Worm (Caenorhabditis elegans) whole organism, L4 larva: ENCODE data around the gene C45B11.6.

Experiments
- R02D3.7 ChIP-seq: fragments of 150-350 bp; sonication (generic microtip); optimal IDR thresholded peaks from 3 replicates; lab custom pipeline; 2014; ENCODE audit warnings: missing biosample characterization, missing genetic modification characterization
- Y75B8A.6 ChIP-seq: fragments of 200-800 bp; sonication (Bioruptor generic); IDR thresholded peaks from 2 replicates; pipeline ENCODE4 v1.3.6; 2022; ENCODE audit warnings: missing genetic modification reagents, missing genetic modification characterization, missing compliant biosample characterization
- ama-1 ChIP-seq: fragments of 150-350 bp; optimal IDR thresholded peaks from 2 replicates; lab custom pipeline; 2014; ENCODE audit warnings: inconsistent platforms, mixed read lengths
- cey-2 ChIP-seq: sonication (generic microtip); optimal IDR thresholded peaks from 3 replicates; lab custom pipeline; 2017; ENCODE audit warnings: missing genetic modification characterization, mild to moderate bottlenecking, missing compliant biosample characterization, antibody characterized with exemption, borderline replicate concordance; ENCODE audit not compliant: insufficient read depth
- egl-27 ChIP-seq: sonication (generic microtip); optimal IDR thresholded peaks from 3 replicates; lab custom pipeline; 2017; ENCODE audit warnings: missing biosample characterization, missing genetic modification reagents, missing genetic modification characterization
- jun-1 ChIP-seq: fragments of 150-350 bp; optimal IDR thresholded peaks from 2 replicates; lab custom pipeline; 2014; ENCODE audit warnings: missing biosample characterization, missing genetic modification reagents, missing genetic modification characterization
- mxl-2 ChIP-seq: fragments of 200-800 bp; sonication (Bioruptor generic); conservative IDR thresholded peaks from 2 replicates; pipeline ENCODE4 v1.3.6; 2022; ENCODE audit warnings: missing genetic modification reagents, missing genetic modification characterization, missing compliant biosample characterization
- nhr-42 ChIP-seq: fragments of 200-800 bp; sonication (Bioruptor generic); IDR thresholded peaks from 2 replicates; pipeline ENCODE4 v1.3.6; 2022; ENCODE audit warnings: missing genetic modification characterization, missing compliant biosample characterization
- pqm-1 ChIP-seq: sonication (generic microtip); optimal IDR thresholded peaks from 2 replicates; lab custom pipeline; 2017; ENCODE audit warnings: missing biosample characterization, missing genetic modification characterization
- unc-39 ChIP-seq: sonication (generic microtip); optimal IDR thresholded peaks from 2 replicates; lab custom pipeline; 2017; ENCODE audit warnings: missing biosample characterization, missing genetic modification characterization
- zag-1 ChIP-seq: fragments of 150-350 bp; optimal IDR thresholded peaks from 2 replicates; lab custom pipeline; 2014; ENCODE audit warnings: missing biosample characterization, missing genetic modification characterization
- zip-2 ChIP-seq: fragments of 150-350 bp; optimal IDR thresholded peaks from 2 replicates; lab custom pipeline; 2014; ENCODE audit warnings: missing biosample characterization, missing genetic modification characterization

DNA sequence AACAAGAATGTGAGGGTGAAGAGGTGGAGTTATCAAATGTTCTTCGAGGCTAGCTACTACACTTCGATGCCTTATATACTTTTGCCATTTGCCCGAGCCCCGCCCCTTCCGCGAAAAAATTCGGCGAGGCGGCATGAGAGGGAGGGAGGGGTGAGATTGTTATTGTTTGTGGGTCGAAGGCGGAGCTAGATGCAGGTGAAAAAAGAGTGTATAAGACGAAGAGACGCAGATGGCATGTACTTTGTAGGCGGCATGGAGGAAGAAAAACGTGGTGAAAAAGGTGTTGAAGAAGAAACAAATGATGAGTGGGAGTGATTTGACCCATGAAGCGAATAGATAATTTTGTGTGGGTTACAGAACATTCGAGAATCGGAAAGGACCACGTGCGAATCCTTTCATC, 31.4 kb upstream of the C45B11.6 start, which contains the start of gene C13G3.1:
- no peak for TF ChIP-seq jun-1 (tag; lab: Kevin White, UChicago)
- no peak for TF ChIP-seq zag-1 (tag; lab: Kevin White, UChicago)
- no peak for TF ChIP-seq Y75B8A.6
- TF ChIP-seq zip-2 (tag; lab: Kevin White, UChicago): no peak
- no peak for TF ChIP-seq cey-2 (tag; lab: Kevin White, UChicago)
- no peak for TF ChIP-seq mxl-2
- no peak for TF ChIP-seq pqm-1 (tag; lab: Kevin White, UChicago)
- no peak for TF ChIP-seq egl-27
- TF ChIP-seq R02D3.7 (tag; lab: Kevin White, UChicago): no peak
- no peak for TF ChIP-seq ama-1 (lab: Kevin White, UChicago)
- no peak for TF ChIP-seq nhr-42 (GFP tag; lab: Robert Waterston, UW)
- no peak for TF ChIP-seq unc-39
